Fruit fly (Drosophila melanogaster): ENCODE data around the gene nac.
A peak's percentile ranks its signal among the peaks of the same experiment; 100 is the strongest.

Gene nac

DNA sequence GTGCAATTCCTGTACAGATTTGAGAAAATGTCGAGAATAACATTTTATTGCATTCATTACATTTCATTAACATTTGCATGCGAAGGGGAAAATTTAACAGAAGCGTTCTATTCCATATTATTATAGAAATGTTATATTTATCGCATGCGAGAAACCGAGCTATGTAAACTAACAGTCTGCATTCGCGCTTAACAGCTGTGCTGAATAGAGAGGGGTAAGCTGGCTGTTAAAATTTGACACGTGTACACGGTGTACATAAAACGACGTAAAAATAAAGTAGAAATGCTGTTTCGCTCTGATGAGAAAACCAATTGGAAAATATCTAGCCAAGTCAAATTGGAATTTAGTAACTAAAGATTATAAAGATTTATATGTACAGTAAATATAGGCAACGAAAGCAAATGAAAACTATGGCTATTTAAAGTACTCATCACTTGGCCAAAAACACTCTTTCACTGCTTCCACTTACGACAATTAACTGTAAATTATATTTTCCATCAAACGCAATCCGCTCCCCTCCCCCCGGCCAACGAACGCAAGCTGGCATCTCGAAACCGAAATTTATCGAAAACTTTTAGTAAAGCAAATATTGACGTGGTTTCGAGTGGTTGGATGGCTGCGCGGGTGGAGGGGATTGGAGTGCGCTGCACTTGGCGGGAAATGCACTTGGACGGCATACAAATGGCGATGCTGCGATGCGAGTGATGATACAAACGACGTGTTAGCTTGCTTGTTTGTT lies 2.5 kb upstream of the nac start (continued):
- TF ChIP-seq Fer2 (tag; optimal IDR thresholded peaks at IDR 0.05) = no peak
- no peak for TF ChIP-seq Dp (GFP tag; optimal IDR thresholded peaks at IDR 0.05)
- peak; percentile 16; the same call in 1 of the 3 replicates for TF ChIP-seq CG14860 (GFP tag; IDR thresholded peaks at IDR 0.05; ENCODE audit: partially characterized antibody)
- no peak for TF ChIP-seq CG15479 (GFP tag; optimal IDR thresholded peaks at IDR 0.05)
- no peak for TF ChIP-seq p53 (GFP tag; optimal IDR thresholded peaks at IDR 0.05)
- peak; percentile 70 for TF ChIP-seq Bgb (GFP tag; IDR thresholded peaks at IDR 0.05; ENCODE audit: partially characterized antibody)
- peak; percentile 23; the same call in 1 of the 2 replicates for TF ChIP-seq CG13287 (GFP tag; IDR thresholded peaks at IDR 0.05; ENCODE audit: partially characterized antibody)
- no peak for TF ChIP-seq row (GFP tag; IDR thresholded peaks at IDR 0.05)
- TF ChIP-seq psq (GFP tag; optimal IDR thresholded peaks at IDR 0.05) = no peak
- no peak for TF ChIP-seq Deaf1 (tag; optimal IDR thresholded peaks at IDR 0.05)
- TF ChIP-seq CG34224 (GFP tag; IDR thresholded peaks at IDR 0.05; ENCODE audit: partially characterized antibody) = peak; percentile 47; the same call in 2 of the 3 replicates
- TF ChIP-seq Elba2 (GFP tag; optimal IDR thresholded peaks at IDR 0.05) = no peak
- no peak for TF ChIP-seq CG10431 (GFP tag; optimal IDR thresholded peaks at IDR 0.05)
- TF ChIP-seq CG16813 (GFP tag; IDR thresholded peaks at IDR 0.05; ENCODE audit: partially characterized antibody) = peak; percentile 35; the same call in 1 of the 3 replicates
- peak; percentile 37 for TF ChIP-seq D (optimal IDR thresholded peaks at IDR 0.05)
- TF ChIP-seq D (GFP tag; optimal IDR thresholded peaks at IDR 0.05) = no peak
- no peak for TF ChIP-seq CG30403 (GFP tag; optimal IDR thresholded peaks at IDR 0.05)
- TF ChIP-seq lilli (GFP tag; optimal IDR thresholded peaks at IDR 0.05) = no peak
- peak; percentile 45; the same call in 1 of the 3 replicates for TF ChIP-seq CG2199 (GFP tag; IDR thresholded peaks at IDR 0.05)
- TF ChIP-seq Hr51 (GFP tag; optimal IDR thresholded peaks at IDR 0.05) = no peak
- TF ChIP-seq amos (GFP tag; IDR thresholded peaks at IDR 0.05; ENCODE audit: partially characterized antibody) = peak; percentile 68
- TF ChIP-seq sens (GFP tag) = peak; percentile 50
- TF ChIP-seq Awh (GFP tag; IDR thresholded peaks at IDR 0.05) = 0 out of 2 replicates have a peak, but pooled peaks have one; percentile 13
- peak in 1 of 3 experiments; percentile 59 for TF ChIP-seq Stat92E (GFP tag; optimal IDR thresholded peaks at IDR 0.05)
- TF ChIP-seq Lpt (GFP tag; optimal IDR thresholded peaks at IDR 0.05) = no peak
- 0 out of 2 replicates have a peak, but pooled peaks have one; percentile 5 for TF ChIP-seq onecut (GFP tag; IDR thresholded peaks at IDR 0.05)
- TF ChIP-seq E2f2 (GFP tag; IDR thresholded peaks at IDR 0.05) = 0 out of 2 replicates have a peak, but pooled peaks have one; percentile 14
- TF ChIP-seq CG18764 (GFP tag; optimal IDR thresholded peaks at IDR 0.05) = no peak
- no peak for TF ChIP-seq CG30431 (GFP tag; optimal IDR thresholded peaks at IDR 0.05)
- TF ChIP-seq sr (GFP tag; IDR thresholded peaks at IDR 0.05) = no peak
- TF ChIP-seq CG11398 (GFP tag; optimal IDR thresholded peaks at IDR 0.05) = no peak
- no peak for TF ChIP-seq sc (optimal IDR thresholded peaks at IDR 0.05)
- TF ChIP-seq sc (GFP tag; optimal IDR thresholded peaks at IDR 0.05) = no peak
- no peak for TF ChIP-seq Oli (tag; optimal IDR thresholded peaks at IDR 0.05)
- no peak for TF ChIP-seq Blimp-1 (GFP tag; optimal IDR thresholded peaks at IDR 0.05)
- TF ChIP-seq so (GFP tag; IDR thresholded peaks at IDR 0.05) = no peak
- TF ChIP-seq TFAM (GFP tag; optimal IDR thresholded peaks at IDR 0.05) = no peak
- TF ChIP-seq wek (GFP tag; optimal IDR thresholded peaks at IDR 0.05) = no peak
- TF ChIP-seq Ssrp (tag; optimal IDR thresholded peaks at IDR 0.05) = no peak
- TF ChIP-seq bbx (GFP tag; IDR thresholded peaks at IDR 0.05; ENCODE audit: partially characterized antibody) = peak; percentile 62; the same call in 1 of the 2 replicates
- TF ChIP-seq chm (GFP tag; IDR thresholded peaks at IDR 0.05) = no peak
- no peak for TF ChIP-seq Xrp1 (GFP tag; IDR thresholded peaks at IDR 0.05)
- TF ChIP-seq stwl (tag; optimal IDR thresholded peaks at IDR 0.05) = no peak
- TF ChIP-seq Hr78 (GFP tag; optimal IDR thresholded peaks at IDR 0.05) = no peak
- no peak for TF ChIP-seq emc (GFP tag; optimal IDR thresholded peaks at IDR 0.05)
- TF ChIP-seq NFAT (GFP tag; IDR thresholded peaks at IDR 0.05) = no peak
- TF ChIP-seq CG8290 (GFP tag; optimal IDR thresholded peaks at IDR 0.05) = no peak
- no peak for TF ChIP-seq CG8290 (tag; optimal IDR thresholded peaks at IDR 0.05)
- no peak for TF ChIP-seq CG6791 (GFP tag; IDR thresholded peaks at IDR 0.05; ENCODE audit: partially characterized antibody)

Data from whole organism, embryonic.